Worm (Caenorhabditis elegans) whole organism, dauer: ENCODE results near the gene C45G9.8.

Experiments
- unc-62 ChIP-seq: sonication (generic microtip); optimal IDR thresholded peaks from 2 replicates; lab custom pipeline; 2017; ENCODE audit warnings: missing biosample characterization, missing genetic modification reagents, missing genetic modification characterization

Gene C45G9.8

ce11 chrIII:5053541-5053940 is at the start of gene C45G9.8:
TSS of gene C45G9.8 (minus strand) at chrIII:5053641.
- no peak for TF ChIP-seq unc-62

- no peak for TF ChIP-seq unc-62
Observed at ce11 chrIII:5102616-5103015, 49.2 kb upstream of the C45G9.8 start, which contains the start of gene F54D8.6. TSS of gene F54D8.6 (plus strand) at chrIII:5102985.

- no peak for TF ChIP-seq unc-62
Observed at ce11 chrIII:5099500-5099899, 46.1 kb upstream of the C45G9.8 start.

ce11 chrIII:5098740-5099276 is 45.4 kb upstream of the C45G9.8 start:
- no peak for TF ChIP-seq unc-62

ce11 chrIII:5096741-5097140 is 43.3 kb upstream of the C45G9.8 start:
- no peak for TF ChIP-seq unc-62

ce11 chrIII:5094506-5094905 is 41.1 kb upstream of the C45G9.8 start, which contains the start of gene F54D8.10:
TSS of gene F54D8.10 (plus strand) at chrIII:5094806.
- no peak for TF ChIP-seq unc-62

- TF ChIP-seq unc-62 = no peak
Observed at ce11 chrIII:5092345-5092744, 38.9 kb upstream of the C45G9.8 start.

- no peak for TF ChIP-seq unc-62
Observed at ce11 chrIII:5089489-5089888, 36.0 kb upstream of the C45G9.8 start.

ce11 chrIII:5085529-5085928 is 32.1 kb upstream of the C45G9.8 start, which contains the start of gene cah-1:
TSS of gene cah-1 (minus strand) at chrIII:5085629.
- TF ChIP-seq unc-62 = no peak

ce11 chrIII:5083304-5083703 is 29.9 kb upstream of the C45G9.8 start:
- no peak for TF ChIP-seq unc-62

- TF ChIP-seq unc-62 = no peak
Observed at ce11 chrIII:5081573-5081823, 28.1 kb upstream of the C45G9.8 start, which contains the start of gene cox-6A. TSS of gene cox-6A (plus strand) at chrIII:5081724.

ce11 chrIII:5080700-5081572 is 27.5 kb upstream of the C45G9.8 start:
- no peak for TF ChIP-seq unc-62

- no peak for TF ChIP-seq unc-62
Observed at ce11 chrIII:5078062-5078461, 24.6 kb upstream of the C45G9.8 start.

- no peak for TF ChIP-seq unc-62
Observed at ce11 chrIII:5077150-5077814, 23.8 kb upstream of the C45G9.8 start, which contains the start of gene alh-1. TSS of gene alh-1 (plus strand) at chrIII:5077764.

- TF ChIP-seq unc-62 = no peak
Observed at ce11 chrIII:5076569-5076968, 23.1 kb upstream of the C45G9.8 start.

- TF ChIP-seq unc-62 = no peak
Observed at ce11 chrIII:5074398-5074797, 21.0 kb upstream of the C45G9.8 start, which contains the start of gene ttbk-6. TSS of gene ttbk-6 (plus strand) at chrIII:5074698.

- no peak for TF ChIP-seq unc-62
Observed at ce11 chrIII:5071509-5071908, 18.1 kb upstream of the C45G9.8 start, which contains the start of gene C45G9.12. TSS of gene C45G9.12 (minus strand) at chrIII:5071609.
